Worm (Caenorhabditis elegans): ENCODE measurements around the gene ZK1320.3.

The ZK1320.3 gene

ce11 chrII:9660379-9660778, at the start of gene ZK1320.3:
ZK1320.3 (minus strand) TSS chrII:9660419.
- TF ChIP-seq tbx-11 (GFP tag; IDR thresholded peaks at IDR 0.05), result no peak
- TF ChIP-seq hmg-4 (GFP tag; optimal IDR thresholded peaks at IDR 0.05), result no peak
- no peak for TF ChIP-seq sea-1 (GFP tag; conservative IDR thresholded peaks at IDR 0.05)
- TF ChIP-seq tra-4 (tag; optimal IDR thresholded peaks at IDR 0.05), result no peak
- TF ChIP-seq hmbx-1 (tag; optimal IDR thresholded peaks at IDR 0.05), result no peak
- no peak for TF ChIP-seq tbx-37 (GFP tag; conservative IDR thresholded peaks at IDR 0.05)
- no peak for TF ChIP-seq aly-1 (tag; optimal IDR thresholded peaks at IDR 0.05)
- TF ChIP-seq ama-1 (optimal IDR thresholded peaks at IDR 0.05), result no peak
- no peak for TF ChIP-seq ets-7 (tag; optimal IDR thresholded peaks at IDR 0.05)
- TF ChIP-seq ceh-36 (tag; optimal IDR thresholded peaks at IDR 0.05), result no peak
- no peak for TF ChIP-seq scrt-1 (GFP tag; IDR thresholded peaks at IDR 0.05)
- no peak for TF ChIP-seq ceh-13 (GFP tag; optimal IDR thresholded peaks at IDR 0.05)

- TF ChIP-seq aly-1 (tag; optimal IDR thresholded peaks at IDR 0.05) (no peak), F13C5.2 (tag; optimal IDR thresholded peaks at IDR 0.05) (no peak), hnd-1 (tag; optimal IDR thresholded peaks at IDR 0.05) (no peak), ets-7 (tag; optimal IDR thresholded peaks at IDR 0.05) (no peak), pes-1 (GFP tag; IDR thresholded peaks at IDR 0.05) (no peak), tbx-11 (GFP tag; IDR thresholded peaks at IDR 0.05) (no peak), ceh-13 (GFP tag; optimal IDR thresholded peaks at IDR 0.05) (no peak), hmg-4 (GFP tag; optimal IDR thresholded peaks at IDR 0.05) (no peak), ama-1 (optimal IDR thresholded peaks at IDR 0.05) (no peak)
Observed at ce11 chrII:9708835-9709299, 48.6 kb upstream of the ZK1320.3 start, which contains the start of gene glt-5. glt-5 (minus strand) TSS chrII:9708885.

ce11 chrII:9706207-9706606, 46.0 kb upstream of the ZK1320.3 start, which contains the start of gene Y53C12A.3:
Y53C12A.3 (minus strand) TSS chrII:9706240.
- TF ChIP-seq B0310.2 (tag; optimal IDR thresholded peaks at IDR 0.05), result no peak
- TF ChIP-seq tbx-11 (GFP tag; IDR thresholded peaks at IDR 0.05), result no peak
- no peak for TF ChIP-seq ama-1 (optimal IDR thresholded peaks at IDR 0.05)
- no peak for TF ChIP-seq pes-1 (GFP tag; IDR thresholded peaks at IDR 0.05)
- peak; percentile 16 for TF ChIP-seq F13C5.2 (tag; optimal IDR thresholded peaks at IDR 0.05)
- TF ChIP-seq sea-1 (GFP tag; conservative IDR thresholded peaks at IDR 0.05), result no peak
- no peak for TF ChIP-seq scrt-1 (GFP tag; IDR thresholded peaks at IDR 0.05)
- TF ChIP-seq aly-1 (tag; optimal IDR thresholded peaks at IDR 0.05), result no peak
- no peak for TF ChIP-seq hnd-1 (tag; optimal IDR thresholded peaks at IDR 0.05)

- no peak for TF ChIP-seq ama-1 (optimal IDR thresholded peaks at IDR 0.05)
- TF ChIP-seq tbx-11 (GFP tag; IDR thresholded peaks at IDR 0.05), result no peak
- TF ChIP-seq pes-1 (GFP tag; IDR thresholded peaks at IDR 0.05), result no peak
- TF ChIP-seq ets-7 (tag; optimal IDR thresholded peaks at IDR 0.05), result no peak
- no peak for TF ChIP-seq sea-1 (GFP tag; conservative IDR thresholded peaks at IDR 0.05)
- no peak for TF ChIP-seq hmbx-1 (tag; optimal IDR thresholded peaks at IDR 0.05)
- no peak for TF ChIP-seq F13C5.2 (tag; optimal IDR thresholded peaks at IDR 0.05)
- TF ChIP-seq flt-1 (GFP tag; IDR thresholded peaks at IDR 0.05), result no peak
- TF ChIP-seq scrt-1 (GFP tag; IDR thresholded peaks at IDR 0.05), result no peak
- TF ChIP-seq tra-4 (tag; optimal IDR thresholded peaks at IDR 0.05), result no peak
- TF ChIP-seq B0310.2 (tag; optimal IDR thresholded peaks at IDR 0.05), result no peak
Observed at ce11 chrII:9704746-9705145, 44.5 kb upstream of the ZK1320.3 start, which contains the start of gene Y53C12A.10. Y53C12A.10 (minus strand) TSS chrII:9704846.

- TF ChIP-seq hnd-1 (tag; optimal IDR thresholded peaks at IDR 0.05) (no peak), ceh-13 (GFP tag; optimal IDR thresholded peaks at IDR 0.05) (no peak), F13C5.2 (tag; optimal IDR thresholded peaks at IDR 0.05) (no peak), hmbx-1 (tag; optimal IDR thresholded peaks at IDR 0.05) (no peak), tbx-11 (GFP tag; IDR thresholded peaks at IDR 0.05) (no peak), flt-1 (GFP tag; IDR thresholded peaks at IDR 0.05) (no peak), ets-7 (tag; optimal IDR thresholded peaks at IDR 0.05) (no peak), B0310.2 (tag; optimal IDR thresholded peaks at IDR 0.05) (no peak), scrt-1 (GFP tag; IDR thresholded peaks at IDR 0.05) (no peak), ama-1 (optimal IDR thresholded peaks at IDR 0.05) (no peak), tbx-37 (GFP tag; conservative IDR thresholded peaks at IDR 0.05) (no peak), tra-4 (tag; optimal IDR thresholded peaks at IDR 0.05) (no peak), pes-1 (GFP tag; IDR thresholded peaks at IDR 0.05) (no peak), hmg-4 (GFP tag; optimal IDR thresholded peaks at IDR 0.05) (no peak), aly-1 (tag; optimal IDR thresholded peaks at IDR 0.05) (no peak), ceh-36 (tag; optimal IDR thresholded peaks at IDR 0.05) (no peak), sea-1 (GFP tag; conservative IDR thresholded peaks at IDR 0.05) (no peak)
Observed at ce11 chrII:9703601-9704000, 43.4 kb upstream of the ZK1320.3 start, which contains the start of gene mop-25.2. mop-25.2 (minus strand) TSS chrII:9703701.

ce11 chrII:9700363-9700762, 40.1 kb upstream of the ZK1320.3 start, which contains the start of the genes Y53C12A.8 and Y53C12A.7:
Y53C12A.8 (minus strand) TSS chrII:9700463.
Y53C12A.7 (plus strand) TSS chrII:9700543.
- no peak for TF ChIP-seq ceh-13 (GFP tag; optimal IDR thresholded peaks at IDR 0.05)
- TF ChIP-seq sea-1 (GFP tag; conservative IDR thresholded peaks at IDR 0.05), result no peak
- TF ChIP-seq hmg-4 (GFP tag; optimal IDR thresholded peaks at IDR 0.05), result no peak
- TF ChIP-seq B0310.2 (tag; optimal IDR thresholded peaks at IDR 0.05), result no peak
- TF ChIP-seq ets-7 (tag; optimal IDR thresholded peaks at IDR 0.05), result no peak
- TF ChIP-seq hmbx-1 (tag; optimal IDR thresholded peaks at IDR 0.05), result no peak
- TF ChIP-seq scrt-1 (GFP tag; IDR thresholded peaks at IDR 0.05), result no peak
- no peak for TF ChIP-seq tbx-37 (GFP tag; conservative IDR thresholded peaks at IDR 0.05)
- TF ChIP-seq hnd-1 (tag; optimal IDR thresholded peaks at IDR 0.05), result no peak
- no peak for TF ChIP-seq pes-1 (GFP tag; IDR thresholded peaks at IDR 0.05)
- TF ChIP-seq ceh-36 (tag; optimal IDR thresholded peaks at IDR 0.05), result no peak
- no peak for TF ChIP-seq tbx-11 (GFP tag; IDR thresholded peaks at IDR 0.05)
- TF ChIP-seq ama-1 (optimal IDR thresholded peaks at IDR 0.05), result no peak
- TF ChIP-seq F13C5.2 (tag; optimal IDR thresholded peaks at IDR 0.05), result no peak
- no peak for TF ChIP-seq flt-1 (GFP tag; IDR thresholded peaks at IDR 0.05)
- TF ChIP-seq aly-1 (tag; optimal IDR thresholded peaks at IDR 0.05), result no peak
- no peak for TF ChIP-seq tra-4 (tag; optimal IDR thresholded peaks at IDR 0.05)

- TF ChIP-seq ceh-13 (GFP tag; optimal IDR thresholded peaks at IDR 0.05), result no peak
- TF ChIP-seq hnd-1 (tag; optimal IDR thresholded peaks at IDR 0.05), result no peak
- TF ChIP-seq tra-4 (tag; optimal IDR thresholded peaks at IDR 0.05), result no peak
- TF ChIP-seq aly-1 (tag; optimal IDR thresholded peaks at IDR 0.05), result no peak
- TF ChIP-seq hmg-4 (GFP tag; optimal IDR thresholded peaks at IDR 0.05), result no peak
Observed at ce11 chrII:9695942-9696341, 35.7 kb upstream of the ZK1320.3 start.
